Worm (Caenorhabditis elegans) whole organism, L2 larva: ENCODE results near the gene ZC190.8.

Source experiments
- F13H6.1 ChIP-seq: sonication (generic microtip); optimal IDR thresholded peaks from 2 replicates; lab custom pipeline; 2016; ENCODE audit warnings: missing genetic modification characterization, missing compliant biosample characterization
- aly-2 ChIP-seq: fragments of 150-350 bp; optimal IDR thresholded peaks from 2 replicates; lab custom pipeline; 2014; ENCODE audit warnings: missing biosample characterization, missing genetic modification characterization
- ama-1 ChIP-seq: fragments of 150-350 bp; optimal IDR thresholded peaks from 2 replicates; lab custom pipeline; 2018; ENCODE audit warnings: inconsistent platforms
- egl-27 ChIP-seq: sonication (generic microtip); optimal IDR thresholded peaks from 3 replicates; lab custom pipeline; 2017; ENCODE audit warnings: missing biosample characterization, missing genetic modification reagents, missing genetic modification characterization
- elt-1 ChIP-seq: fragments of 150-350 bp; optimal IDR thresholded peaks from 2 replicates; lab custom pipeline; 2014; ENCODE audit warnings: missing biosample characterization, missing genetic modification characterization
- fos-1 ChIP-seq: fragments of 150-350 bp; optimal IDR thresholded peaks from 2 replicates; lab custom pipeline; 2014; ENCODE audit warnings: missing biosample characterization, missing genetic modification characterization
- nhr-11 ChIP-seq: fragments of 150-350 bp; optimal IDR thresholded peaks from 2 replicates; lab custom pipeline; 2014; ENCODE audit warnings: missing biosample characterization, missing genetic modification characterization
- nhr-25 ChIP-seq: fragments of 150-350 bp; sonication (generic microtip); optimal IDR thresholded peaks from 3 replicates; lab custom pipeline; 2014; ENCODE audit warnings: missing biosample characterization, missing genetic modification characterization
- nhr-6 ChIP-seq: fragments of 150-350 bp; optimal IDR thresholded peaks from 2 replicates; lab custom pipeline; 2014; ENCODE audit warnings: missing biosample characterization, missing genetic modification characterization
- sma-9 ChIP-seq, 2 experiments: fragments of 150-350 bp in 1 of 2; sonication (generic microtip) in 1 of 2; optimal IDR thresholded peaks; 2 replicates each; lab custom pipeline; 2014 to 2016; ENCODE audit warnings: missing genetic modification characterization in 2 of 2, mild to moderate bottlenecking in 1 of 2, missing biosample characterization in 1 of 2, missing compliant biosample characterization in 1 of 2, missing genetic modification reagents in 1 of 2, moderate library complexity in 1 of 2
- snpc-4 ChIP-seq: fragments of 150-350 bp; optimal IDR thresholded peaks from 2 replicates; lab custom pipeline; 2014; ENCODE audit warnings: missing biosample characterization, missing genetic modification characterization
- unc-62 ChIP-seq: fragments of 150-350 bp; optimal IDR thresholded peaks from 2 replicates; lab custom pipeline; 2014; ENCODE audit warnings: missing biosample characterization, missing genetic modification reagents, missing genetic modification characterization
- ztf-1 ChIP-seq: fragments of 200-800 bp; sonication (Bioruptor generic); conservative IDR thresholded peaks from 2 replicates; pipeline ENCODE4 v1.3.6; 2022; ENCODE audit warnings: missing genetic modification characterization, missing compliant biosample characterization
- ztf-4 ChIP-seq: fragments of 150-350 bp; optimal IDR thresholded peaks from 2 replicates; lab custom pipeline; 2014; ENCODE audit warnings: missing biosample characterization, missing genetic modification characterization

DNA sequence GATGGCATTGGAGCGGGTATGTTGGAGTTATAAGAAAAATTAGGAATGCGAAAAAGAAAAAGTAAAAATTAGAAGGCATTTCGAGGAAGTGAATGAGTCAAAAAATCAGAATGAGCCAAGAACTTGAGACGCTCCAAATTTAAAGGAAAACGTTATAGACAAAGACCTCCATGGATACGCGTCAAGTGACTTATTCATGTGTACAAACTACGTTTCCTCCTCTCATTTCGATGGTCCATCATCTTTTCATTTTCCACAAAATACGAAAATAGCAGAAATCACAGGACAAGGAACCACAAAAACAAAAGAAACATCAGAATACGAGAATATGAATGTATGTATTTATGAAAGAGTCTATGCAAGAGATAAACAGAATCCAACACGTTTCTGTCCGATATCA lies 46.3 kb downstream of the ZC190.8 start, which contains the start of gene F28A12.3:
- no peak for TF ChIP-seq nhr-6 (tag; lab: Kevin White, UChicago)
- TF ChIP-seq unc-62 (GFP tag; lab: Kevin White, UChicago): no peak
- no peak for TF ChIP-seq nhr-11
- no peak for TF ChIP-seq aly-2 (tag; lab: Kevin White, UChicago)
- TF ChIP-seq fos-1 (tag; lab: Kevin White, UChicago): no peak
- no peak for TF ChIP-seq ztf-4
- no peak for TF ChIP-seq snpc-4 (tag; lab: Kevin White, UChicago)
- TF ChIP-seq ama-1 (lab: Kevin White, UChicago): no peak
- no peak for TF ChIP-seq sma-9 (GFP tag; optimal IDR thresholded peaks at IDR 0.05; lab: Kevin White, UChicago)
- no peak for TF ChIP-seq sma-9 (tag; optimal IDR thresholded peaks at IDR 0.05; lab: Kevin White, UChicago)
- no peak for TF ChIP-seq elt-1
- TF ChIP-seq ztf-1: no peak
- no peak for TF ChIP-seq F13H6.1 (tag; lab: Kevin White, UChicago)
- no peak for TF ChIP-seq nhr-25 (tag; lab: Kevin White, UChicago)
- TF ChIP-seq egl-27: no peak
